Worm (Caenorhabditis elegans): Measurements from ENCODE around the gene ugt-19.

DNA sequence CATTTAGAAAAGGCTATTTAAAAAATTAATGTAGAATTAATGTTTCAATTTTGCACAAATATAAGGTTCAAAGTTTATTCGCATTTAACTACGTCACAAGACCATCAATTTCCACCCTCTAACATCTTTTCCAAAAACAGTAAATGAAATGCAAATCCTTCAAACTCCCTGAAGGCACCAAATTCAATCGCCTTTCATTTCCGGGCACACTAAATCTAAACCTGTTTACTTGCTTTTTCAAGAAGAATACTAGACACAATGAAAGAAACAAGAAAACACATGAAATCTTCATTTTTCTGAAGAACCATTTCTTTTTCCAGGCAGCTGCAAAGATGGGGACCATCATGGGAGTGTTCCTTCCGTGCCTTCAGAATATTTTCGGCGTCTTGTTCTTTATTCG lies 14.6 kb downstream of the ugt-19 start:
- TF ChIP-seq nhr-12 (tag; optimal IDR thresholded peaks at IDR 0.05) (no peak), snpc-4 (tag; optimal IDR thresholded peaks at IDR 0.05) (no peak)
